Worm (Caenorhabditis elegans): ENCODE results near the gene C45B11.2.
A peak's percentile ranks its signal among the peaks of the same experiment; 100 is the strongest.

The C45B11.2 gene

ce11 chrV:11073354-11073753 lies 30.8 kb downstream of the C45B11.2 start:
- TF ChIP-seq klf-2 (GFP tag; conservative IDR thresholded peaks at IDR 0.05) (no peak), flt-1 (GFP tag; IDR thresholded peaks at IDR 0.05) (no peak), T22C8.4 (GFP tag; IDR thresholded peaks at IDR 0.05) (no peak), med-1 (GFP tag; optimal IDR thresholded peaks at IDR 0.05; ENCODE audit: insufficient read depth) (no peak), cog-1 (tag; optimal IDR thresholded peaks at IDR 0.05) (no peak), tab-1 (GFP tag; IDR thresholded peaks at IDR 0.05) (no peak), ref-1 (GFP tag; conservative IDR thresholded peaks at IDR 0.05) (no peak), ztf-29 (GFP tag; IDR thresholded peaks at IDR 0.05) (no peak), ztf-23 (GFP tag; IDR thresholded peaks at IDR 0.05) (no peak)

- no peak for TF ChIP-seq T22C8.4 (GFP tag; IDR thresholded peaks at IDR 0.05)
- TF ChIP-seq ztf-29 (GFP tag; IDR thresholded peaks at IDR 0.05) = no peak
- no peak for TF ChIP-seq ref-1 (GFP tag; conservative IDR thresholded peaks at IDR 0.05)
- no peak for TF ChIP-seq ztf-23 (GFP tag; IDR thresholded peaks at IDR 0.05)
- TF ChIP-seq cog-1 (tag; optimal IDR thresholded peaks at IDR 0.05) = peak; percentile 35
Measured at ce11 chrV:11074448-11074847, 31.9 kb downstream of the C45B11.2 start, which contains the start of gene act-3. act-3 (minus strand) TSS chrV:11074498.

- TF ChIP-seq flt-1 (GFP tag; IDR thresholded peaks at IDR 0.05) (peak; percentile 48; the same call in 1 of the 2 replicates), ztf-29 (GFP tag; IDR thresholded peaks at IDR 0.05) (no peak), med-1 (GFP tag; optimal IDR thresholded peaks at IDR 0.05; ENCODE audit: insufficient read depth) (no peak)
Measured at ce11 chrV:11075209-11076027, 32.9 kb downstream of the C45B11.2 start.

- no peak for TF ChIP-seq klf-2 (GFP tag; conservative IDR thresholded peaks at IDR 0.05)
- no peak for TF ChIP-seq ztf-23 (GFP tag; IDR thresholded peaks at IDR 0.05)
- TF ChIP-seq cog-1 (tag; optimal IDR thresholded peaks at IDR 0.05) = no peak
- no peak for TF ChIP-seq tab-1 (GFP tag; IDR thresholded peaks at IDR 0.05)
- no peak for TF ChIP-seq ztf-29 (GFP tag; IDR thresholded peaks at IDR 0.05)
- TF ChIP-seq ref-1 (GFP tag; conservative IDR thresholded peaks at IDR 0.05) = no peak
- TF ChIP-seq med-1 (GFP tag; optimal IDR thresholded peaks at IDR 0.05; ENCODE audit: insufficient read depth) = no peak
- no peak for TF ChIP-seq T22C8.4 (GFP tag; IDR thresholded peaks at IDR 0.05)
- TF ChIP-seq flt-1 (GFP tag; IDR thresholded peaks at IDR 0.05) = no peak
Measured at ce11 chrV:11076028-11076402, 33.5 kb downstream of the C45B11.2 start.

- TF ChIP-seq flt-1 (GFP tag; IDR thresholded peaks at IDR 0.05) (no peak), T22C8.4 (GFP tag; IDR thresholded peaks at IDR 0.05) (no peak), klf-2 (GFP tag; conservative IDR thresholded peaks at IDR 0.05) (no peak), ztf-29 (GFP tag; IDR thresholded peaks at IDR 0.05) (no peak), ref-1 (GFP tag; conservative IDR thresholded peaks at IDR 0.05) (no peak)
Measured at ce11 chrV:11076403-11076802, 33.9 kb downstream of the C45B11.2 start.

ce11 chrV:11078104-11078724 lies 35.7 kb downstream of the C45B11.2 start, which contains the start of gene act-2:
act-2 (minus strand) TSS chrV:11078154.
- no peak for TF ChIP-seq ref-1 (GFP tag; conservative IDR thresholded peaks at IDR 0.05)
- TF ChIP-seq T22C8.4 (GFP tag; IDR thresholded peaks at IDR 0.05) = no peak
- TF ChIP-seq med-1 (GFP tag; optimal IDR thresholded peaks at IDR 0.05; ENCODE audit: insufficient read depth) = no peak
- peak; percentile 53; the same call in 1 of the 2 replicates for TF ChIP-seq flt-1 (GFP tag; IDR thresholded peaks at IDR 0.05)
- no peak for TF ChIP-seq ztf-29 (GFP tag; IDR thresholded peaks at IDR 0.05)
- peak; percentile 28 for TF ChIP-seq cog-1 (tag; optimal IDR thresholded peaks at IDR 0.05)
- no peak for TF ChIP-seq klf-2 (GFP tag; conservative IDR thresholded peaks at IDR 0.05)
- TF ChIP-seq ztf-23 (GFP tag; IDR thresholded peaks at IDR 0.05) = peak; percentile 14; the same call in 1 of the 2 replicates

ce11 chrV:11078874-11079273 lies 36.4 kb downstream of the C45B11.2 start:
- TF ChIP-seq T22C8.4 (GFP tag; IDR thresholded peaks at IDR 0.05) = no peak
- TF ChIP-seq cog-1 (tag; optimal IDR thresholded peaks at IDR 0.05) = no peak
- TF ChIP-seq flt-1 (GFP tag; IDR thresholded peaks at IDR 0.05) = no peak
- TF ChIP-seq med-1 (GFP tag; optimal IDR thresholded peaks at IDR 0.05; ENCODE audit: insufficient read depth) = no peak
- TF ChIP-seq ztf-23 (GFP tag; IDR thresholded peaks at IDR 0.05) = no peak
- no peak for TF ChIP-seq klf-2 (GFP tag; conservative IDR thresholded peaks at IDR 0.05)
- no peak for TF ChIP-seq ztf-29 (GFP tag; IDR thresholded peaks at IDR 0.05)
- TF ChIP-seq tab-1 (GFP tag; IDR thresholded peaks at IDR 0.05) = no peak
- no peak for TF ChIP-seq ref-1 (GFP tag; conservative IDR thresholded peaks at IDR 0.05)

- no peak for TF ChIP-seq klf-2 (GFP tag; conservative IDR thresholded peaks at IDR 0.05)
- no peak for TF ChIP-seq ztf-29 (GFP tag; IDR thresholded peaks at IDR 0.05)
- TF ChIP-seq med-1 (GFP tag; optimal IDR thresholded peaks at IDR 0.05; ENCODE audit: insufficient read depth) = no peak
- no peak for TF ChIP-seq ref-1 (GFP tag; conservative IDR thresholded peaks at IDR 0.05)
- no peak for TF ChIP-seq ztf-23 (GFP tag; IDR thresholded peaks at IDR 0.05)
- 0 out of 2 replicates have a peak, but pooled peaks have one; percentile 27 for TF ChIP-seq flt-1 (GFP tag; IDR thresholded peaks at IDR 0.05)
Measured at ce11 chrV:11080345-11081102, 38.0 kb downstream of the C45B11.2 start, which contains the start of gene act-1. act-1 (plus strand) TSS chrV:11081052.

ce11 chrV:11082475-11082874 lies 40.0 kb downstream of the C45B11.2 start:
- TF ChIP-seq cog-1 (tag; optimal IDR thresholded peaks at IDR 0.05) (peak; percentile 23), flt-1 (GFP tag; IDR thresholded peaks at IDR 0.05) (no peak)
